Fruit fly (Drosophila melanogaster): ENCODE results near the gene Muc18B.

The Muc18B gene

dm6 chrX:19193336-19193735, 22.0 kb upstream of the Muc18B start, which contains the start of the genes CG7914 and CG14194 (continued):
- TF ChIP-seq CG6854 (GFP tag; optimal IDR thresholded peaks at IDR 0.05) (no peak), CG10669 (GFP tag; optimal IDR thresholded peaks at IDR 0.05) (no peak), CG4318 (GFP tag; optimal IDR thresholded peaks at IDR 0.05) (no peak), Lpt (GFP tag; optimal IDR thresholded peaks at IDR 0.05) (no peak), ss (GFP tag; optimal IDR thresholded peaks at IDR 0.05) (peak in 1 of 2 experiments; percentile 9), Hr38 (GFP tag; optimal IDR thresholded peaks at IDR 0.05) (no peak), Sox15 (GFP tag; optimal IDR thresholded peaks at IDR 0.05) (no peak), CG6276 (GFP tag; optimal IDR thresholded peaks at IDR 0.05) (no peak), spab (GFP tag; optimal IDR thresholded peaks at IDR 0.05) (no peak), fd59A (GFP tag; optimal IDR thresholded peaks at IDR 0.05) (no peak), OdsH (GFP tag; optimal IDR thresholded peaks at IDR 0.05) (no peak), CG31627 (GFP tag; optimal IDR thresholded peaks at IDR 0.05) (no peak), CG6163 (GFP tag; IDR thresholded peaks at IDR 0.05) (peak; percentile 39; the same call in 2 of the 3 replicates), CG8319 (GFP tag; optimal IDR thresholded peaks at IDR 0.05) (no peak), Sox102F (GFP tag; optimal IDR thresholded peaks at IDR 0.05) (no peak), CG10631 (GFP tag; optimal IDR thresholded peaks at IDR 0.05) (no peak)

- TF ChIP-seq CG11902 (GFP tag; optimal IDR thresholded peaks at IDR 0.05) (no peak), eg (GFP tag; IDR thresholded peaks at IDR 0.05) (no peak), fd85E (GFP tag; optimal IDR thresholded peaks at IDR 0.05) (no peak), Eip78C (GFP tag) (no peak), pdm3 (GFP tag; optimal IDR thresholded peaks at IDR 0.05) (no peak), Met (GFP tag; optimal IDR thresholded peaks at IDR 0.05) (no peak), svp (GFP tag) (no peak), OdsH (GFP tag; optimal IDR thresholded peaks at IDR 0.05) (no peak), CG15336 (GFP tag; IDR thresholded peaks at IDR 0.05) (no peak), Sox15 (GFP tag; optimal IDR thresholded peaks at IDR 0.05) (no peak), Eip75B (GFP tag; optimal IDR thresholded peaks at IDR 0.05) (no peak), dsx (GFP tag; optimal IDR thresholded peaks at IDR 0.05; ENCODE audit: poor library complexity, severe bottlenecking) (no peak), ss (GFP tag; optimal IDR thresholded peaks at IDR 0.05) (no peak), Hr4 (GFP tag; optimal IDR thresholded peaks at IDR 0.05) (no peak), acj6 (GFP tag; optimal IDR thresholded peaks at IDR 0.05) (no peak), CG31627 (GFP tag; optimal IDR thresholded peaks at IDR 0.05) (no peak), Hr38 (GFP tag; optimal IDR thresholded peaks at IDR 0.05) (no peak), CG7368 (GFP tag; optimal IDR thresholded peaks at IDR 0.05) (no peak), Ets21C (GFP tag; optimal IDR thresholded peaks at IDR 0.05) (no peak)
These were observed 13.7 kb upstream of the Muc18B start, which contains the start of gene CG7990 for dm6 chrX:19201630-19202029. Gene CG7990, minus strand, starts transcription at chrX:19201979.

DNA sequence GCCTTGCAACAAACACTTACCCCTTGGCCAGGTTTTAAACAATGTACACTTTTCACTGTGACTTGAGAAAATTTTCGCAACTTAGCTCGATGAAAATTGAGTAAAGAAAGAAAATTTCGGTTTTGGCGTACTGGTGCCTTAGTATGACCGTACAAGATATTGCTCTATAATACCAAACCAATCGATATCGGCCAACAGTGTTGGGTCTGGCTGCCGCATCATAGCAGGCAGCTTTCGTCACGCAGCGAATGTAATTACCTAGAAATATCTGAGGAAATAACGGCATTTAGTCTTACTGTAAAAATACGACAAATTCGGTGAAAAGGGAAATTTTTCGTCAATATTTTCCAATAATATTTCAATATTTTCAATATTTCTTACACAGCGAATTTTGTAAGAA, 7.3 kb upstream of the Muc18B start, which contains the start of gene Ulp1:
Ulp1 (minus strand) TSS at position 174 of the 400 bp plus-strand sequence.
- TF ChIP-seq CG6854 (GFP tag; optimal IDR thresholded peaks at IDR 0.05) (peak; percentile 17), CG9139 (GFP tag; optimal IDR thresholded peaks at IDR 0.05) (no peak), Sox14 (GFP tag; optimal IDR thresholded peaks at IDR 0.05) (peak; percentile 51), CG31627 (GFP tag; optimal IDR thresholded peaks at IDR 0.05) (peak; percentile 2), CG11294 (GFP tag; IDR thresholded peaks at IDR 0.05) (no peak), Gug (GFP tag; IDR thresholded peaks at IDR 0.05) (no peak), Sox15 (GFP tag; optimal IDR thresholded peaks at IDR 0.05) (no peak), CG15336 (GFP tag; IDR thresholded peaks at IDR 0.05) (0 out of 2 replicates have a peak, but pooled peaks have one; percentile 15)

- TF ChIP-seq Met (GFP tag; optimal IDR thresholded peaks at IDR 0.05) (no peak), CG16779 (tag; optimal IDR thresholded peaks at IDR 0.05) (no peak), Sox102F (GFP tag; optimal IDR thresholded peaks at IDR 0.05) (no peak), CG6163 (GFP tag; IDR thresholded peaks at IDR 0.05) (no peak), CG1621 (tag; optimal IDR thresholded peaks at IDR 0.05) (no peak), CG3032 (tag; optimal IDR thresholded peaks at IDR 0.05) (no peak)
These were observed 3.3 kb upstream of the Muc18B start, which contains the start of gene CG14195 for dm6 chrX:19211982-19212381. Gene CG14195, minus strand, starts transcription at chrX:19212082.
